Fruit fly (Drosophila melanogaster) whole organism, prepupa: ENCODE measurements around the gene CG9643.

Source experiments
- Blimp-1 ChIP-seq: fragments of 200-800 bp; sonication (Bioruptor generic); optimal IDR thresholded peaks from 3 replicates; lab custom pipeline; 2017; ENCODE audit warnings: missing biosample characterization, missing genetic modification characterization, mild to moderate bottlenecking, moderate library complexity, missing genetic modification reagents
- CG10631 ChIP-seq: fragments of 200-800 bp; sonication (Bioruptor generic); optimal IDR thresholded peaks from 2 replicates; lab custom pipeline; 2016; ENCODE audit warnings: missing biosample characterization, missing genetic modification characterization
- CG10669 ChIP-seq: fragments of 200-800 bp; sonication (Bioruptor generic); optimal IDR thresholded peaks from 3 replicates; lab custom pipeline; 2018; ENCODE audit warnings: missing biosample characterization, mild to moderate bottlenecking, missing genetic modification characterization, moderate library complexity
- CG11902 ChIP-seq: fragments of 200-800 bp; sonication (Bioruptor generic); optimal IDR thresholded peaks from 3 replicates; lab custom pipeline; 2016; ENCODE audit warnings: missing biosample characterization, missing genetic modification characterization
- CG15336 ChIP-seq: fragments of 200-800 bp; sonication (Bioruptor generic); IDR thresholded peaks from 2 replicates; pipeline ENCODE4 v1.3.6; 2022; ENCODE audit warnings: missing biosample characterization, missing genetic modification characterization
- CG16779 ChIP-seq: fragments of 200-800 bp; sonication (Bioruptor generic); optimal IDR thresholded peaks from 3 replicates; lab custom pipeline; 2017; ENCODE audit warnings: missing biosample characterization, mild to moderate bottlenecking, missing genetic modification characterization
- CG31627 ChIP-seq: fragments of 200-800 bp; sonication (Bioruptor generic); optimal IDR thresholded peaks from 3 replicates; lab custom pipeline; 2016; ENCODE audit warnings: missing biosample characterization, missing genetic modification characterization
- CG32006 ChIP-seq: fragments of 200-800 bp; sonication (Bioruptor generic); optimal IDR thresholded peaks from 3 replicates; lab custom pipeline; 2017; ENCODE audit warnings: missing biosample characterization, mild to moderate bottlenecking, missing genetic modification characterization
- CG34406 ChIP-seq: fragments of 200-800 bp; sonication (Bioruptor generic); optimal IDR thresholded peaks from 3 replicates; lab custom pipeline; 2016; ENCODE audit warnings: missing biosample characterization, missing genetic modification characterization
- CG4318 ChIP-seq: fragments of 200-800 bp; sonication (Bioruptor generic); optimal IDR thresholded peaks from 3 replicates; lab custom pipeline; 2017; ENCODE audit warnings: missing biosample characterization, mild to moderate bottlenecking, missing genetic modification characterization
- CG6163 ChIP-seq: fragments of 200-800 bp; sonication (Bioruptor generic); IDR thresholded peaks from 3 replicates; pipeline ENCODE4 v1.3.6; 2022; ENCODE audit warnings: missing biosample characterization, missing genetic modification characterization
- CG6792 ChIP-seq: fragments of 200-800 bp; sonication (Bioruptor generic); optimal IDR thresholded peaks from 3 replicates; lab custom pipeline; 2016; ENCODE audit warnings: missing biosample characterization, missing genetic modification characterization
- CG6808 ChIP-seq: fragments of 200-800 bp; sonication (Bioruptor generic); optimal IDR thresholded peaks from 3 replicates; lab custom pipeline; 2017; ENCODE audit warnings: missing biosample characterization, missing genetic modification characterization, mild to moderate bottlenecking, moderate library complexity, missing genetic modification reagents
- CG6854 ChIP-seq: fragments of 200-800 bp; sonication (Bioruptor generic); optimal IDR thresholded peaks from 2 replicates; lab custom pipeline; 2017; ENCODE audit warnings: missing biosample characterization, mild to moderate bottlenecking, missing genetic modification characterization
- CG7368 ChIP-seq: fragments of 200-800 bp; sonication (Bioruptor generic); optimal IDR thresholded peaks from 3 replicates; lab custom pipeline; 2016; ENCODE audit warnings: missing biosample characterization, missing genetic modification characterization
- CG8119 ChIP-seq: fragments of 200-800 bp; sonication (Bioruptor generic); IDR thresholded peaks from 3 replicates; pipeline ENCODE4 v1.3.6; 2022; ENCODE audit warnings: missing biosample characterization, missing genetic modification characterization
- CG8319 ChIP-seq: fragments of 200-800 bp; sonication (Bioruptor generic); optimal IDR thresholded peaks from 3 replicates; lab custom pipeline; 2016; ENCODE audit warnings: missing biosample characterization, missing genetic modification characterization
- CG8632 ChIP-seq: fragments of 200-800 bp; sonication (Bioruptor generic); optimal IDR thresholded peaks from 3 replicates; lab custom pipeline; 2016; ENCODE audit warnings: missing biosample characterization, missing genetic modification characterization
- CG9139 ChIP-seq: fragments of 200-800 bp; sonication (Bioruptor generic); optimal IDR thresholded peaks from 3 replicates; lab custom pipeline; 2017; ENCODE audit warnings: missing biosample characterization, mild to moderate bottlenecking, missing genetic modification characterization
- Eip75B ChIP-seq: fragments of 200-800 bp; sonication (Bioruptor generic); optimal IDR thresholded peaks from 3 replicates; lab custom pipeline; 2016; ENCODE audit warnings: missing biosample characterization, missing genetic modification characterization
- Eip78C ChIP-seq: fragments of 200-800 bp; sonication (Bioruptor generic); peaks from one replicate; lab custom pipeline; 2016; ENCODE audit warnings: missing biosample characterization, missing genetic modification characterization
- Eip93F ChIP-seq: fragments of 200-800 bp; sonication (Bioruptor generic); optimal IDR thresholded peaks from 2 replicates; lab custom pipeline; 2016; ENCODE audit warnings: missing biosample characterization, mild to moderate bottlenecking, missing genetic modification characterization
- Gug ChIP-seq: fragments of 200-800 bp; sonication (Bioruptor generic); IDR thresholded peaks from 2 replicates; pipeline ENCODE4 v1.3.6; 2022; ENCODE audit warnings: missing biosample characterization, missing genetic modification characterization
- Hr38 ChIP-seq: sonication (Bioruptor generic); optimal IDR thresholded peaks from 2 replicates; lab custom pipeline; 2016; ENCODE audit warnings: missing biosample characterization, missing genetic modification characterization
- Hr39 ChIP-seq: fragments of 200-800 bp; sonication (Bioruptor generic); optimal IDR thresholded peaks from 2 replicates; lab custom pipeline; 2016; ENCODE audit warnings: missing biosample characterization, missing genetic modification characterization
- Hr4 ChIP-seq: fragments of 200-800 bp; sonication (Bioruptor generic); optimal IDR thresholded peaks from 3 replicates; lab custom pipeline; 2016; ENCODE audit warnings: missing biosample characterization, missing genetic modification characterization
- Met ChIP-seq: fragments of 200-800 bp; sonication (Bioruptor generic); optimal IDR thresholded peaks from 3 replicates; lab custom pipeline; 2016; ENCODE audit warnings: missing biosample characterization, missing genetic modification characterization
- Smox ChIP-seq: fragments of 200-800 bp; sonication (Bioruptor generic); optimal IDR thresholded peaks from 3 replicates; lab custom pipeline; 2016; ENCODE audit warnings: missing biosample characterization, missing genetic modification characterization
- Sox102F ChIP-seq: fragments of 200-800 bp; sonication (Bioruptor generic); optimal IDR thresholded peaks from 2 replicates; lab custom pipeline; 2016; ENCODE audit warnings: missing biosample characterization, mild to moderate bottlenecking, missing genetic modification characterization
- Sox14 ChIP-seq: fragments of 200-800 bp; sonication (Bioruptor generic); optimal IDR thresholded peaks from 3 replicates; lab custom pipeline; 2016; ENCODE audit warnings: missing biosample characterization, missing genetic modification characterization
- Sox15 ChIP-seq: fragments of 200-800 bp; sonication (Bioruptor generic); optimal IDR thresholded peaks from 3 replicates; lab custom pipeline; 2016; ENCODE audit warnings: missing biosample characterization, missing genetic modification characterization
- achi ChIP-seq: fragments of 200-800 bp; sonication (Bioruptor generic); optimal IDR thresholded peaks from 3 replicates; lab custom pipeline; 2016; ENCODE audit warnings: missing biosample characterization, missing genetic modification characterization
- acj6 ChIP-seq: fragments of 200-800 bp; sonication (Bioruptor generic); optimal IDR thresholded peaks from 3 replicates; lab custom pipeline; 2016; ENCODE audit warnings: missing biosample characterization, missing genetic modification characterization
- cyc ChIP-seq: fragments of 200-800 bp; sonication (Bioruptor generic); optimal IDR thresholded peaks from 3 replicates; lab custom pipeline; 2016; ENCODE audit warnings: missing biosample characterization, missing genetic modification characterization
- esn ChIP-seq: fragments of 200-800 bp; sonication (Bioruptor generic); optimal IDR thresholded peaks from 2 replicates; lab custom pipeline; 2016; ENCODE audit warnings: missing biosample characterization, mild to moderate bottlenecking, missing genetic modification characterization, moderate library complexity
- net ChIP-seq: fragments of 200-800 bp; sonication (Bioruptor generic); optimal IDR thresholded peaks from 3 replicates; lab custom pipeline; 2016; ENCODE audit warnings: missing biosample characterization, missing genetic modification characterization
- pdm3 ChIP-seq: fragments of 200-800 bp; sonication (Bioruptor generic); optimal IDR thresholded peaks from 3 replicates; lab custom pipeline; 2016; ENCODE audit warnings: missing biosample characterization, missing genetic modification characterization
- salr ChIP-seq, 2 experiments: fragments of 200-800 bp; sonication (Bioruptor generic); optimal IDR thresholded peaks; 3 replicates each; lab custom pipeline; 2016 to 2018; ENCODE audit warnings: missing biosample characterization in 2 of 2, missing genetic modification characterization in 2 of 2, mild to moderate bottlenecking in 1 of 2
- spab ChIP-seq: fragments of 200-800 bp; sonication (Bioruptor generic); optimal IDR thresholded peaks from 2 replicates; lab custom pipeline; 2017; ENCODE audit warnings: missing biosample characterization, mild to moderate bottlenecking, missing genetic modification characterization, missing genetic modification reagents
- svp ChIP-seq: fragments of 200-800 bp; sonication (Bioruptor generic); peaks from one replicate; lab custom pipeline; 2016; ENCODE audit warnings: missing biosample characterization, missing genetic modification characterization

Gene CG9643

DNA sequence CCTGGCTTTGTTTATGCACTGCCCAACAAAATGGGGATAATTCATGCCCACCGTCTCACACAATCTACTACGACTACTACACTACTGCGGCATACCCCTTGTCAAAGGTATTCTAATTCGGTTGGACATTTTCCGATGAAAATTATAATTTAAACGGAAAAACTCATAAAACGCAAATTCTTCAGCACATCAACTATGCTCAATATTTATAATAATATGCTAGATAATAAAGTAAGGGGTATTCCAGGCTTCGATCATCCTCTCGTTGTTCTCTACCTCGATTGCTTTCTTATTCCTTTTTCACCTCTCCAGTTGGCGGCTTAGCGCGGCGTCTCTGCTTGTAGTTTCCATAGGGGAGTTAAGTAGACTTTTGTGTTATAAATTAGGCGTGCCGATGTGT, 37.7 kb downstream of the CG9643 start:
- TF ChIP-seq pdm3, result no peak
- TF ChIP-seq Hr39 (GFP tag; lab: Kevin White, UChicago), result no peak
- no peak for TF ChIP-seq CG4318 (GFP tag; lab: Kevin White, UChicago)
- no peak for TF ChIP-seq Sox102F (GFP tag; lab: Kevin White, UChicago)
- TF ChIP-seq svp (GFP tag; lab: Kevin White, UChicago), result no peak
- peak; percentile 35; the same call in 1 of the 2 replicates for TF ChIP-seq CG15336 (GFP tag; lab: Robert Waterston, UW)
- peak; percentile 45 for TF ChIP-seq Hr4 (GFP tag; lab: Kevin White, UChicago)
- TF ChIP-seq Eip93F (GFP tag; lab: Kevin White, UChicago), result no peak
- no peak for TF ChIP-seq CG31627
- TF ChIP-seq CG11902 (GFP tag; lab: Kevin White, UChicago), result no peak
- TF ChIP-seq CG32006, result peak; percentile 20
- TF ChIP-seq Gug (GFP tag; lab: Robert Waterston, UW), result peak; percentile 7; the same call in 1 of the 2 replicates
- 0 out of 3 replicates have a peak, but pooled peaks have one; percentile 33 for TF ChIP-seq CG6163 (GFP tag; lab: Robert Waterston, UW)
- TF ChIP-seq cyc (GFP tag; lab: Kevin White, UChicago), result no peak
- no peak for TF ChIP-seq net
- TF ChIP-seq Eip78C (GFP tag; lab: Kevin White, UChicago), result peak; percentile 19
- TF ChIP-seq CG8632 (GFP tag; lab: Kevin White, UChicago), result no peak
- TF ChIP-seq Eip75B (GFP tag; lab: Kevin White, UChicago), result no peak
- no peak for TF ChIP-seq Met (GFP tag; lab: Kevin White, UChicago)
- TF ChIP-seq CG34406, result no peak
- TF ChIP-seq CG6854, result no peak
- TF ChIP-seq CG6792 (GFP tag; lab: Kevin White, UChicago), result no peak
- no peak for TF ChIP-seq esn (GFP tag; lab: Kevin White, UChicago)
- TF ChIP-seq CG9139 (GFP tag; lab: Kevin White, UChicago), result no peak
- TF ChIP-seq Sox14 (GFP tag; lab: Kevin White, UChicago), result no peak
- no peak for TF ChIP-seq salr (GFP tag; optimal IDR thresholded peaks at IDR 0.05; lab: Kevin White, UChicago)
- TF ChIP-seq achi (GFP tag; lab: Kevin White, UChicago), result no peak
- TF ChIP-seq Sox15 (GFP tag; lab: Kevin White, UChicago), result no peak
- TF ChIP-seq CG10669 (GFP tag; lab: Kevin White, UChicago), result no peak
- TF ChIP-seq CG8319, result no peak
- TF ChIP-seq CG7368 (GFP tag; lab: Kevin White, UChicago), result no peak

DNA sequence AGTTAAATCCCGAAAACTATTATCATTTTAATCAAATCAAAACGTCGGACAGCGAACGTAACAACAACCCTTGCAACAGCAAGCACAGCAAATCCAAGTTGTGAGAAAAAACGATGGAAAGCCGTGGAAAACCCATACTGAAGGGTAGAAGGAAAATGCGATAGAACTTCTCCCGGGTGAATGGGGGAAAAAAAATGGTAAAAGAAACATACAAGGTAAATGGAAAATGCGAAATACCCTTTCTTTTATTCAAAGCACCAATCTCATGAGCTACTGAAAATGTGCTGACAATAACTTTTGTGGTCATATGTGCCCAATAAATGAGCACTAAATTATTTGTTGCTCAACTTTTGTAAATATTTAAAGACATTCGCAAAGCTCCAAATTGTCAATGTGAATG, 39.4 kb downstream of the CG9643 start:
- TF ChIP-seq CG16779 (tag; lab: Kevin White, UChicago), result no peak
- TF ChIP-seq spab, result no peak
- TF ChIP-seq Gug (GFP tag; lab: Robert Waterston, UW), result no peak
- no peak for TF ChIP-seq net
- no peak for TF ChIP-seq acj6
- TF ChIP-seq CG8119 (GFP tag; lab: Robert Waterston, UW), result no peak
- no peak for TF ChIP-seq svp (GFP tag; lab: Kevin White, UChicago)
- no peak for TF ChIP-seq achi (GFP tag; lab: Kevin White, UChicago)
- TF ChIP-seq cyc (GFP tag; lab: Kevin White, UChicago), result no peak
- TF ChIP-seq CG10631 (GFP tag; lab: Kevin White, UChicago), result no peak
- no peak for TF ChIP-seq CG32006
- no peak for TF ChIP-seq pdm3
- no peak for TF ChIP-seq Hr38 (GFP tag; lab: Kevin White, UChicago)
- TF ChIP-seq salr (GFP tag; optimal IDR thresholded peaks at IDR 0.05; lab: Kevin White, UChicago), result no peak
- TF ChIP-seq Met (GFP tag; lab: Kevin White, UChicago), result no peak
- no peak for TF ChIP-seq Blimp-1 (GFP tag; lab: Kevin White, UChicago)
- no peak for TF ChIP-seq CG6808 (GFP tag; lab: Kevin White, UChicago)

DNA sequence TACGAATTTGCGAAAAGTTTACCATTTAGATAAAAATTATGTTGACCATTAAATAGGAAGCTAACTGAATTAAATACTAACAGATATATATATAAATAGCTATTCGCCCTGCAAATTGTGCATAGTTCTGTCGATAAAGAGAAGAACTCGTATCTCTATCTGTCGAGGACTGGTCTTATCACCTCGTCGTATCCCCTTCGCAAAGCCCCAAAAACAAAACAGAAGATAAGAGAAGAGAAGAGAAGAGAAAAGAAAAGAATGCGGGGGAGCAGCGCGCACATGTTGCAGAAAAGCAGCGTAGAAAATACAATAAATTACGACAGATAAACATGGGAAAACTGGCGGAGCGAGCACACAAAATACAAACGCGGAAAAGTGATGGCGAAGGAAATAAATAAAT, 43.4 kb downstream of the CG9643 start:
- TF ChIP-seq svp (GFP tag; lab: Kevin White, UChicago), result peak; percentile 65
- no peak for TF ChIP-seq Smox (GFP tag; lab: Kevin White, UChicago)
